Fruit fly (Drosophila melanogaster) whole organism, embryonic: ENCODE measurements around the gene Top3alpha.

Source experiments
- Atf6 ChIP-seq: fragments of 200-800 bp; sonication (Bioruptor generic); IDR thresholded peaks from 2 replicates; pipeline ENCODE4 v1.3.6; 2022; ENCODE audit warnings: missing biosample characterization, missing genetic modification characterization
- Awh ChIP-seq: fragments of 200-800 bp; sonication (Bioruptor generic); IDR thresholded peaks from 2 replicates; pipeline ENCODE4, ENCODE4 v1.3.6; 2022; ENCODE audit warnings: missing biosample characterization, missing genetic modification characterization
- CG10366 ChIP-seq: fragments of 200-800 bp; sonication (Bioruptor generic); IDR thresholded peaks from 2 replicates; pipeline ENCODE4 v1.3.6; 2022; ENCODE audit warnings: missing biosample characterization, missing genetic modification characterization
- CG10565 ChIP-seq: fragments of 200-800 bp; sonication (Bioruptor generic); optimal IDR thresholded peaks from 3 replicates; lab custom pipeline; 2016; ENCODE audit warnings: missing biosample characterization, mild to moderate bottlenecking, missing genetic modification characterization
- CG12299 ChIP-seq: fragments of 200-800 bp; sonication (Bioruptor generic); optimal IDR thresholded peaks from 2 replicates; lab custom pipeline; 2018; ENCODE audit warnings: missing biosample characterization, mild to moderate bottlenecking, missing genetic modification characterization
- CG13424 ChIP-seq: fragments of 200-800 bp; sonication (Bioruptor generic); optimal IDR thresholded peaks from 2 replicates; lab custom pipeline; 2019; ENCODE audit warnings: missing biosample characterization, mild to moderate bottlenecking, missing genetic modification characterization, moderate library complexity
- CG14710 ChIP-seq: fragments of 200-800 bp; sonication (Bioruptor generic); optimal IDR thresholded peaks from 3 replicates; lab custom pipeline; 2019; ENCODE audit warnings: missing biosample characterization, mild to moderate bottlenecking, missing genetic modification characterization, moderate library complexity
- CG1603 ChIP-seq: fragments of 200-800 bp; sonication (Bioruptor generic); optimal IDR thresholded peaks from 2 replicates; lab custom pipeline; 2019; ENCODE audit warnings: missing biosample characterization, mild to moderate bottlenecking, missing genetic modification characterization, moderate library complexity
- CG16779 ChIP-seq: fragments of 200-800 bp; sonication (Bioruptor generic); IDR thresholded peaks from 2 replicates; pipeline ENCODE4 v1.3.6; 2022; ENCODE audit warnings: missing biosample characterization, missing genetic modification characterization
- CG17186 ChIP-seq: fragments of 200-800 bp; sonication (Bioruptor generic); optimal IDR thresholded peaks from 3 replicates; lab custom pipeline; 2017; ENCODE audit warnings: missing biosample characterization, missing genetic modification reagents, missing genetic modification characterization
- CG17328 ChIP-seq: fragments of 200-800 bp; sonication (Bioruptor generic); IDR thresholded peaks from 2 replicates; pipeline ENCODE4 v1.3.6; 2022; ENCODE audit warnings: missing biosample characterization, missing genetic modification characterization
- CG17802 ChIP-seq: fragments of 200-800 bp; sonication (Bioruptor generic); optimal IDR thresholded peaks from 2 replicates; lab custom pipeline; 2018; ENCODE audit warnings: missing biosample characterization, mild to moderate bottlenecking, missing genetic modification characterization, moderate library complexity
- CG18011 ChIP-seq: fragments of 200-800 bp; sonication (Bioruptor generic); optimal IDR thresholded peaks from 2 replicates; lab custom pipeline; 2017; ENCODE audit warnings: missing biosample characterization, missing genetic modification characterization, mild to moderate bottlenecking, moderate library complexity, missing genotype
- CG2116 ChIP-seq: fragments of 200-800 bp; sonication (Bioruptor generic); optimal IDR thresholded peaks from 3 replicates; lab custom pipeline; 2018; ENCODE audit warnings: missing biosample characterization, mild to moderate bottlenecking, missing genetic modification characterization
- CG3281 ChIP-seq: fragments of 200-800 bp; sonication (Bioruptor generic); optimal IDR thresholded peaks from 3 replicates; lab custom pipeline; 2017; ENCODE audit warnings: missing biosample characterization, mild to moderate bottlenecking, missing genetic modification characterization
- CG43689 ChIP-seq: fragments of 200-800 bp; sonication (Bioruptor generic); IDR thresholded peaks from 2 replicates; pipeline ENCODE4 v1.3.6; 2022; ENCODE audit warnings: missing biosample characterization, missing genetic modification characterization
- CG5953 ChIP-seq: fragments of 200-800 bp; sonication (Bioruptor generic); IDR thresholded peaks from 2 replicates; pipeline ENCODE4 v1.3.6; 2022; ENCODE audit warnings: missing biosample characterization, missing genetic modification characterization
- CG7271 ChIP-seq: fragments of 200-800 bp; sonication (Bioruptor generic); optimal IDR thresholded peaks from 2 replicates; lab custom pipeline; 2018; ENCODE audit warnings: missing biosample characterization, mild to moderate bottlenecking, missing genetic modification characterization, moderate library complexity
- CG8765 ChIP-seq: fragments of 200-800 bp; sonication (Bioruptor generic); IDR thresholded peaks from 2 replicates; pipeline ENCODE4 v1.3.6; 2022; ENCODE audit warnings: missing biosample characterization, missing genetic modification characterization
- Chrac-16 ChIP-seq: fragments of 200-800 bp; sonication (Bioruptor generic); optimal IDR thresholded peaks from 3 replicates; lab custom pipeline; 2016; ENCODE audit warnings: missing biosample characterization, missing genetic modification characterization
- CoRest ChIP-seq: fragments of 200-800 bp; sonication (Bioruptor generic); optimal IDR thresholded peaks from 3 replicates; lab custom pipeline; 2018; ENCODE audit warnings: missing biosample characterization, mild to moderate bottlenecking, missing genetic modification characterization, moderate library complexity
- Dll ChIP-seq: fragments of 200-800 bp; sonication (Bioruptor generic); IDR thresholded peaks from 4 replicates; pipeline ENCODE4 v1.3.6; 2022; ENCODE audit warnings: missing biosample characterization, missing genetic modification characterization; ENCODE audit not compliant: partially characterized antibody
- HmgZ ChIP-seq: fragments of 200-800 bp; sonication (Bioruptor generic); optimal IDR thresholded peaks from 2 replicates; lab custom pipeline; 2018; ENCODE audit warnings: missing biosample characterization, mild to moderate bottlenecking, missing genetic modification characterization
- MESR4 ChIP-seq: fragments of 200-800 bp; sonication (Bioruptor generic); optimal IDR thresholded peaks from 2 replicates; lab custom pipeline; 2018; ENCODE audit warnings: missing biosample characterization, mild to moderate bottlenecking, missing genetic modification characterization, moderate library complexity
- Six4 ChIP-seq: fragments of 200-800 bp; sonication (Bioruptor generic); optimal IDR thresholded peaks from 2 replicates; lab custom pipeline; 2016; ENCODE audit warnings: missing biosample characterization, missing genetic modification characterization
- Sry-δ ChIP-seq: fragments of 200-800 bp; sonication (Bioruptor generic); optimal IDR thresholded peaks from 2 replicates; lab custom pipeline; 2016; ENCODE audit warnings: missing biosample characterization, missing genetic modification characterization
- Tbp ChIP-seq: fragments of >200 bp; optimal IDR thresholded peaks from 2 replicates; lab custom pipeline; 2018; ENCODE audit warnings: missing biosample characterization, missing genetic modification characterization
- az2 ChIP-seq: fragments of 200-800 bp; sonication (Bioruptor generic); optimal IDR thresholded peaks from 3 replicates; lab custom pipeline; 2016; ENCODE audit warnings: missing biosample characterization, missing genetic modification characterization
- bowl ChIP-seq: fragments of 200-800 bp; sonication (Bioruptor generic); IDR thresholded peaks from 2 replicates; pipeline ENCODE4 v1.3.6; 2022; ENCODE audit warnings: missing biosample characterization, missing genetic modification characterization
- btn ChIP-seq: fragments of 200-800 bp; sonication (Bioruptor generic); optimal IDR thresholded peaks from 2 replicates; lab custom pipeline; 2016; ENCODE audit warnings: missing biosample characterization, missing genetic modification characterization
- danr ChIP-seq: fragments of 200-800 bp; sonication (Bioruptor generic); IDR thresholded peaks from 2 replicates; pipeline ENCODE4 v1.3.6; 2022; ENCODE audit warnings: missing biosample characterization, missing genetic modification characterization
- dimm ChIP-seq: fragments of 200-800 bp; sonication (Bioruptor generic); IDR thresholded peaks from 2 replicates; pipeline ENCODE4 v1.3.6; 2022; ENCODE audit warnings: missing biosample characterization, missing genetic modification characterization
- ewg ChIP-seq: fragments of 200-800 bp; sonication (Bioruptor generic); optimal IDR thresholded peaks from 3 replicates; lab custom pipeline; 2017; ENCODE audit warnings: mild to moderate bottlenecking, missing biosample characterization, missing genetic modification reagents, missing genetic modification characterization
- eyg ChIP-seq: fragments of 200-800 bp; sonication (Bioruptor generic); optimal IDR thresholded peaks from 3 replicates; lab custom pipeline; 2016; ENCODE audit warnings: missing biosample characterization, missing genetic modification characterization
- fd102C ChIP-seq: fragments of 200-800 bp; sonication (Bioruptor generic); optimal IDR thresholded peaks from 2 replicates; lab custom pipeline; 2018; ENCODE audit warnings: missing biosample characterization, mild to moderate bottlenecking, missing genetic modification characterization, moderate library complexity
- gro ChIP-seq: fragments of 200-800 bp; sonication (Bioruptor generic); optimal IDR thresholded peaks from 2 replicates; lab custom pipeline; 2016; ENCODE audit warnings: missing biosample characterization, missing genetic modification characterization
- jigr1 ChIP-seq: fragments of 200-800 bp; sonication (Bioruptor generic); IDR thresholded peaks from 3 replicates; pipeline ENCODE4 v1.3.6; 2022; ENCODE audit warnings: missing biosample characterization, missing genetic modification characterization
- jumu ChIP-seq: fragments of 200-800 bp; sonication (Bioruptor generic); optimal IDR thresholded peaks from 3 replicates; lab custom pipeline; 2016; ENCODE audit warnings: missing biosample characterization, missing genetic modification characterization
- oc ChIP-seq: fragments of 200-800 bp; sonication (Bioruptor generic); optimal IDR thresholded peaks from 2 replicates; lab custom pipeline; 2018; ENCODE audit warnings: missing biosample characterization, mild to moderate bottlenecking, missing genetic modification characterization, moderate library complexity
- pnt ChIP-seq: fragments of 200-800 bp; sonication (Bioruptor generic); optimal IDR thresholded peaks from 3 replicates; lab custom pipeline; 2016; ENCODE audit warnings: missing biosample characterization, missing genetic modification characterization
- sc ChIP-seq, 3 experiments: fragments of >200 bp in 2 of 3; fragments of 200-800 bp in 1 of 3; sonication (Bioruptor generic) in 1 of 3; optimal IDR thresholded peaks; 2 replicates in 2 of 3; 3 replicates in 1 of 3; lab custom pipeline; 2017; ENCODE audit warnings: mild to moderate bottlenecking in 1 of 3, missing biosample characterization in 1 of 3, missing genetic modification characterization in 1 of 3, missing genetic modification reagents in 1 of 3
- sima ChIP-seq: fragments of 200-800 bp; sonication (Bioruptor generic); optimal IDR thresholded peaks from 2 replicates; lab custom pipeline; 2016; ENCODE audit warnings: missing biosample characterization, missing genetic modification characterization
- slbo ChIP-seq: fragments of 200-800 bp; sonication (Bioruptor generic); IDR thresholded peaks from 2 replicates; pipeline ENCODE4 v1.3.6; 2022; ENCODE audit warnings: missing biosample characterization, missing genetic modification characterization
- sr ChIP-seq: fragments of 200-800 bp; sonication (Bioruptor generic); IDR thresholded peaks from 3 replicates; pipeline ENCODE4 v1.3.6; 2022; ENCODE audit warnings: missing biosample characterization, missing genetic modification characterization
- ssp ChIP-seq: fragments of 200-800 bp; sonication (Bioruptor generic); IDR thresholded peaks from 2 replicates; pipeline ENCODE4 v1.3.6; 2022; ENCODE audit warnings: missing biosample characterization, missing genetic modification characterization
- toy ChIP-seq: fragments of 200-800 bp; sonication (Bioruptor generic); IDR thresholded peaks from 2 replicates; pipeline ENCODE4 v1.3.6; 2022; ENCODE audit warnings: missing biosample characterization, missing genetic modification characterization
- trem ChIP-seq: fragments of 200-800 bp; optimal IDR thresholded peaks from 3 replicates; lab custom pipeline; 2019; ENCODE audit warnings: missing biosample characterization, mild to moderate bottlenecking, missing genetic modification characterization, moderate library complexity
- usp ChIP-seq: fragments of >200 bp; optimal IDR thresholded peaks from 2 replicates; lab custom pipeline; 2017; ENCODE audit warnings: missing biosample characterization, missing genetic modification characterization
- zen ChIP-seq: fragments of 200-800 bp; sonication (Bioruptor generic); optimal IDR thresholded peaks from 3 replicates; lab custom pipeline; 2018; ENCODE audit warnings: missing biosample characterization, mild to moderate bottlenecking, missing genetic modification characterization, moderate library complexity
- zen2 ChIP-seq: fragments of 200-800 bp; sonication (Bioruptor generic); IDR thresholded peaks from 3 replicates; pipeline ENCODE4 v1.3.6; 2022; ENCODE audit warnings: missing biosample characterization, missing genetic modification characterization; ENCODE audit not compliant: partially characterized antibody
- zfh1 ChIP-seq: fragments of 200-800 bp; sonication (Bioruptor generic); IDR thresholded peaks from 3 replicates; pipeline ENCODE4 v1.3.6; 2022; ENCODE audit warnings: missing biosample characterization, missing genetic modification characterization
- zfh2 ChIP-seq: fragments of 200-800 bp; sonication (Bioruptor generic); optimal IDR thresholded peaks from 2 replicates; lab custom pipeline; 2016; ENCODE audit warnings: missing biosample characterization, missing genetic modification characterization

Gene Top3alpha

DNA sequence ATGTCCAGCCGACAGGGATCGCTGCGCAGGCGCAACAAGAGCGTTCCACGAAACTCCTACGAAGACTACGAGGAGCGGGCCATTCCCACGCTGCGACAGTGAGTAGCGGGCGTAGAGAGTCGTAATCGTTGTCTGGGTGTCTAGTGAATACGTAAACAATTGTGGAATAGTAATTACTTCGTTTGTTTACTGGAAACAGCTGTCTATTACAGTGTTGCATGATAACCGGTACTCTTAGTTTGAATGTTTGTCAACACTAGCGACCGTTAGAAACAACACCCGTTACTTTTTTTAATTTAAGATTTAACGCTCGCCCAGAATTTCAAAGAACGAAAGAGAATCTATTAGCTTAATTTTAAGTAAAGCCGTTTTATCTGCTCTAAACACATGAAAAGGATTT, 32.1 kb downstream of the Top3alpha start, which contains the start of gene CG10165 (continued):
- TF ChIP-seq CG10366 (no peak), CG2116 (peak; percentile 95), zen (peak; percentile 56), CG17186 (GFP tag; lab: Kevin White, UChicago) (no peak), CG18011 (GFP tag; lab: Kevin White, UChicago) (no peak), trem (tag; lab: Kevin White, UChicago) (peak; percentile 3), CG12299 (tag; lab: Kevin White, UChicago) (no peak), az2 (GFP tag; lab: Kevin White, UChicago) (no peak), ssp (GFP tag; lab: Robert Waterston, UW) (no peak), sr (GFP tag; lab: Robert Waterston, UW) (no peak), oc (tag; lab: Kevin White, UChicago) (no peak), bowl (GFP tag; lab: Robert Waterston, UW) (no peak), Six4 (GFP tag; lab: Kevin White, UChicago) (no peak), btn (GFP tag; lab: Kevin White, UChicago) (no peak), zen2 (GFP tag; lab: Robert Waterston, UW) (no peak), CG3281 (GFP tag; lab: Kevin White, UChicago) (no peak), usp (GFP tag; lab: Kevin White, UChicago) (no peak), CoRest (peak; percentile 4), zfh2 (GFP tag; lab: Kevin White, UChicago) (no peak), jumu (no peak), sima (GFP tag; lab: Kevin White, UChicago) (no peak), Tbp (no peak), CG43689 (GFP tag; lab: Robert Waterston, UW) (no peak), sc (optimal IDR thresholded peaks at IDR 0.05; lab: Kevin White, UChicago) (no peak), sc (GFP tag; optimal IDR thresholded peaks at IDR 0.05; lab: Kevin White, UChicago) (no peak), fd102C (GFP tag; lab: Kevin White, UChicago) (no peak), Awh (GFP tag; lab: Robert Waterston, UW) (no peak), CG13424 (tag; lab: Kevin White, UChicago) (no peak), Sry-δ (GFP tag; lab: Kevin White, UChicago) (peak; percentile 5), jigr1 (GFP tag; lab: Robert Waterston, UW) (no peak), toy (no peak), eyg (GFP tag; lab: Kevin White, UChicago) (no peak), CG5953 (GFP tag; lab: Robert Waterston, UW) (no peak), pnt (no peak), zfh1 (GFP tag; lab: Robert Waterston, UW) (no peak), Chrac-16 (GFP tag; lab: Kevin White, UChicago) (no peak), dimm (GFP tag; lab: Robert Waterston, UW) (no peak), CG10565 (GFP tag; lab: Kevin White, UChicago) (no peak), ewg (GFP tag; lab: Kevin White, UChicago) (peak; percentile 33), CG1603 (tag; lab: Kevin White, UChicago) (peak; percentile 16), Dll (GFP tag; lab: Robert Waterston, UW) (peak; percentile 45; the same call in 2 of the 4 replicates), CG16779 (GFP tag; lab: Robert Waterston, UW) (no peak), Atf6 (GFP tag; lab: Robert Waterston, UW) (peak; percentile 45; the same call in 1 of the 2 replicates), danr (GFP tag; lab: Robert Waterston, UW) (no peak), CG17802 (tag; lab: Kevin White, UChicago) (no peak), CG14710 (tag; lab: Kevin White, UChicago) (peak; percentile 26), CG17328 (no peak), MESR4 (GFP tag; lab: Kevin White, UChicago) (peak; percentile 28), HmgZ (no peak), slbo (GFP tag; lab: Robert Waterston, UW) (no peak), CG7271 (tag; lab: Kevin White, UChicago) (no peak), gro (GFP tag; lab: Kevin White, UChicago) (no peak), CG8765 (GFP tag; lab: Robert Waterston, UW) (no peak)
